Worm (Caenorhabditis elegans) whole organism, L1 larva: Measurements from ENCODE around the gene bcf-1.

Experiments used
- Y116A8C.19 ChIP-seq: sonication (generic microtip); optimal IDR thresholded peaks from 2 replicates; lab custom pipeline; 2016; ENCODE audit warnings: missing compliant biosample characterization, missing genetic modification characterization, borderline replicate concordance
- alr-1 ChIP-seq: fragments of 200-800 bp; sonication (Bioruptor generic); optimal IDR thresholded peaks from 2 replicates; lab custom pipeline; 2018; ENCODE audit warnings: borderline replicate concordance, mild to moderate bottlenecking, missing genetic modification characterization, missing compliant biosample characterization
- blmp-1 ChIP-seq: fragments of 150-350 bp; optimal IDR thresholded peaks from 2 replicates; lab custom pipeline; 2014; ENCODE audit warnings: missing biosample characterization, missing genetic modification characterization
- ceh-63 ChIP-seq: fragments of 200-800 bp; sonication (Bioruptor generic); optimal IDR thresholded peaks from 2 replicates; lab custom pipeline; 2018; ENCODE audit warnings: mild to moderate bottlenecking, missing genetic modification characterization, missing compliant biosample characterization
- ceh-8 ChIP-seq: fragments of 200-800 bp; sonication (Bioruptor generic); optimal IDR thresholded peaks from 2 replicates; lab custom pipeline; 2018; ENCODE audit warnings: mild to moderate bottlenecking, missing genetic modification characterization, moderate library complexity, missing compliant biosample characterization
- ceh-82 ChIP-seq, 3 experiments: fragments of 150-350 bp in 1 of 3; sonication (generic microtip) in 2 of 3; optimal IDR thresholded peaks; 2 replicates each; lab custom pipeline; 2014 to 2017; ENCODE audit warnings: missing biosample characterization in 3 of 3, missing genetic modification characterization in 3 of 3
- ceh-88 ChIP-seq: fragments of 200-800 bp; sonication (Bioruptor generic); IDR thresholded peaks from 2 replicates; pipeline ENCODE4 v1.3.6; 2022; ENCODE audit warnings: missing genetic modification characterization, missing compliant biosample characterization
- ceh-90 ChIP-seq: sonication (generic microtip); optimal IDR thresholded peaks from 2 replicates; lab custom pipeline; 2016; ENCODE audit warnings: missing genetic modification characterization, missing compliant biosample characterization
- ces-1 ChIP-seq: fragments of 150-350 bp; optimal IDR thresholded peaks from 2 replicates; lab custom pipeline; 2014; ENCODE audit warnings: missing biosample characterization, missing genetic modification reagents, missing genetic modification characterization
- dpl-1 ChIP-seq, 3 experiments: fragments of 150-350 bp in 2 of 3; sonication (generic microtip) in 1 of 3; optimal IDR thresholded peaks; 2 replicates each; lab custom pipeline; 2014 to 2017; ENCODE audit warnings: missing biosample characterization in 3 of 3, missing genetic modification characterization in 3 of 3, missing genetic modification reagents in 3 of 3
- efl-1 ChIP-seq, 4 experiments: fragments of 150-350 bp; optimal IDR thresholded peaks in 3 of 4; peaks in 1 of 4; 1 replicate in 1 of 4; 2 replicates in 3 of 4; lab custom pipeline; 2014; ENCODE audit warnings: missing biosample characterization in 2 of 4, missing genetic modification characterization in 2 of 4, missing genetic modification reagents in 2 of 4
- efl-3 ChIP-seq: fragments of 200-800 bp; sonication (Bioruptor generic); optimal IDR thresholded peaks from 2 replicates; lab custom pipeline; 2018; ENCODE audit warnings: mild to moderate bottlenecking, missing genetic modification characterization, missing compliant biosample characterization
- elt-2 ChIP-seq: sonication (generic microtip); optimal IDR thresholded peaks from 2 replicates; lab custom pipeline; 2016; ENCODE audit warnings: missing genetic modification characterization, mild to moderate bottlenecking, inconsistent platforms, missing compliant biosample characterization, missing genetic modification reagents
- elt-3 ChIP-seq, 6 experiments: fragments of 150-350 bp in 1 of 6; sonication (generic microtip); optimal IDR thresholded peaks; 2 replicates each; lab custom pipeline; 2017 to 2018; ENCODE audit warnings: missing biosample characterization in 6 of 6, missing genetic modification characterization in 6 of 6, inconsistent platforms in 1 of 6
- ets-5 ChIP-seq: fragments of 200-800 bp; sonication (Bioruptor generic); IDR thresholded peaks from 2 replicates; pipeline ENCODE4 v1.3.6; 2022; ENCODE audit warnings: missing genetic modification characterization, missing compliant biosample characterization
- fkh-10 ChIP-seq: sonication (generic microtip); optimal IDR thresholded peaks from 2 replicates; lab custom pipeline; 2017; ENCODE audit warnings: missing biosample characterization, missing genetic modification reagents, missing genetic modification characterization
- fkh-4 ChIP-seq: sonication (generic microtip); optimal IDR thresholded peaks from 2 replicates; lab custom pipeline; 2016; ENCODE audit warnings: missing compliant biosample characterization, missing genetic modification characterization, borderline replicate concordance
- fkh-8 ChIP-seq: sonication (generic microtip); optimal IDR thresholded peaks from 2 replicates; lab custom pipeline; 2016; ENCODE audit warnings: mild to moderate bottlenecking, missing genetic modification characterization, missing compliant biosample characterization
- grh-1 ChIP-seq: fragments of 200-800 bp; sonication (Bioruptor generic); IDR thresholded peaks from 2 replicates; pipeline ENCODE4 v1.3.6; 2022; ENCODE audit warnings: missing genetic modification reagents, missing genetic modification characterization, missing compliant biosample characterization
- hlh-4 ChIP-seq: sonication (generic microtip); optimal IDR thresholded peaks from 2 replicates; lab custom pipeline; 2016; ENCODE audit warnings: mild to moderate bottlenecking, missing genetic modification characterization, missing compliant biosample characterization
- hpl-2 ChIP-seq: fragments of 150-350 bp; optimal IDR thresholded peaks from 2 replicates; lab custom pipeline; 2014; ENCODE audit warnings: missing biosample characterization, missing genetic modification reagents, missing genetic modification characterization
- irx-1 ChIP-seq: sonication (generic microtip); optimal IDR thresholded peaks from 2 replicates; lab custom pipeline; 2016; ENCODE audit warnings: missing genetic modification characterization, missing compliant biosample characterization
- isw-1 ChIP-seq: fragments of 200-800 bp; sonication (Bioruptor generic); IDR thresholded peaks from 2 replicates; pipeline ENCODE4 v1.3.6; 2022; ENCODE audit warnings: missing genetic modification characterization, missing compliant biosample characterization
- lin-13 ChIP-seq: fragments of 150-350 bp; optimal IDR thresholded peaks from 2 replicates; lab custom pipeline; 2014; ENCODE audit warnings: missing biosample characterization, missing genetic modification reagents, missing genetic modification characterization
- lin-14 ChIP-seq: fragments of 200-800 bp; sonication (Bioruptor generic); optimal IDR thresholded peaks from 2 replicates; lab custom pipeline; 2018; ENCODE audit warnings: mild to moderate bottlenecking, missing genetic modification characterization, moderate library complexity, missing compliant biosample characterization
- lin-15B ChIP-seq: fragments of 150-350 bp; sonication (generic microtip); optimal IDR thresholded peaks from 3 replicates; lab custom pipeline; 2014; ENCODE audit warnings: missing biosample characterization, missing genetic modification characterization
- lin-35 ChIP-seq, 2 experiments: fragments of 150-350 bp; optimal IDR thresholded peaks; 2 replicates each; lab custom pipeline; 2014; ENCODE audit warnings: missing biosample characterization in 2 of 2, missing genetic modification characterization in 2 of 2, missing genetic modification reagents in 2 of 2
- lin-39 ChIP-seq: fragments of 150-350 bp; optimal IDR thresholded peaks from 2 replicates; lab custom pipeline; 2014; ENCODE audit warnings: missing biosample characterization, missing genetic modification reagents, missing genetic modification characterization
- lir-3 ChIP-seq: sonication (generic microtip); optimal IDR thresholded peaks from 2 replicates; lab custom pipeline; 2016; ENCODE audit warnings: mild to moderate bottlenecking, missing genetic modification characterization, moderate library complexity, missing compliant biosample characterization; ENCODE audit not compliant: poor library complexity
- mdl-1 ChIP-seq, 2 experiments: fragments of 150-350 bp; optimal IDR thresholded peaks; 2 replicates each; lab custom pipeline; 2014 to 2017; ENCODE audit warnings: missing biosample characterization in 2 of 2, missing genetic modification characterization in 2 of 2, inconsistent platforms in 1 of 2
- nhr-12 ChIP-seq: sonication (generic microtip); optimal IDR thresholded peaks from 2 replicates; lab custom pipeline; 2017; ENCODE audit warnings: missing biosample characterization, missing genetic modification characterization
- nhr-20 ChIP-seq: sonication (generic microtip); optimal IDR thresholded peaks from 2 replicates; lab custom pipeline; 2016; ENCODE audit warnings: mild to moderate bottlenecking, missing genetic modification characterization, missing compliant biosample characterization
- nhr-28 ChIP-seq: fragments of 150-350 bp; optimal IDR thresholded peaks from 2 replicates; lab custom pipeline; 2014; ENCODE audit warnings: missing biosample characterization, missing genetic modification characterization
- nhr-71 ChIP-seq: sonication (generic microtip); optimal IDR thresholded peaks from 2 replicates; lab custom pipeline; 2016; ENCODE audit warnings: mild to moderate bottlenecking, missing genetic modification characterization, moderate library complexity, missing compliant biosample characterization
- nhr-85 ChIP-seq: sonication (generic microtip); peaks from one replicate; lab custom pipeline; 2016; ENCODE audit warnings: missing genetic modification characterization, inconsistent platforms, missing compliant biosample characterization
- pax-3 ChIP-seq: fragments of 200-800 bp; sonication (Bioruptor generic); optimal IDR thresholded peaks from 2 replicates; lab custom pipeline; 2018; ENCODE audit warnings: mild to moderate bottlenecking, missing genetic modification characterization, moderate library complexity, missing compliant biosample characterization
- pqm-1 ChIP-seq: sonication (generic microtip); optimal IDR thresholded peaks from 3 replicates; lab custom pipeline; 2017; ENCODE audit warnings: missing biosample characterization, missing genetic modification characterization
- rnt-1 ChIP-seq: sonication (generic microtip); optimal IDR thresholded peaks from 2 replicates; lab custom pipeline; 2016; ENCODE audit warnings: mild to moderate bottlenecking, missing genetic modification characterization, moderate library complexity, missing compliant biosample characterization
- skn-1 ChIP-seq: fragments of 150-350 bp; optimal IDR thresholded peaks from 2 replicates; lab custom pipeline; 2014; ENCODE audit warnings: missing biosample characterization, missing genetic modification characterization
- tlp-1 ChIP-seq: fragments of 150-350 bp; optimal IDR thresholded peaks from 2 replicates; lab custom pipeline; 2014; ENCODE audit warnings: missing biosample characterization, missing genetic modification characterization
- unc-62 ChIP-seq: fragments of 150-350 bp; optimal IDR thresholded peaks from 2 replicates; lab custom pipeline; 2014; ENCODE audit warnings: missing biosample characterization, missing genetic modification reagents, missing genetic modification characterization
- unc-98 ChIP-seq: fragments of 200-800 bp; sonication (Bioruptor generic); IDR thresholded peaks from 2 replicates; pipeline ENCODE4 v1.3.6; 2022; ENCODE audit warnings: missing genetic modification characterization, missing compliant biosample characterization
- vab-15 ChIP-seq: sonication (generic microtip); optimal IDR thresholded peaks from 2 replicates; lab custom pipeline; 2017; ENCODE audit warnings: missing genotype, mild to moderate bottlenecking, missing genetic modification characterization, missing compliant biosample characterization
- xbp-1 ChIP-seq: sonication (generic microtip); optimal IDR thresholded peaks from 2 replicates; lab custom pipeline; 2016; ENCODE audit warnings: missing genetic modification characterization, missing compliant biosample characterization
- zag-1 ChIP-seq: fragments of 150-350 bp; optimal IDR thresholded peaks from 2 replicates; lab custom pipeline; 2014; ENCODE audit warnings: missing biosample characterization, missing genetic modification characterization
- zip-4 ChIP-seq: fragments of 200-800 bp; sonication (Bioruptor generic); optimal IDR thresholded peaks from 2 replicates; lab custom pipeline; 2018; ENCODE audit warnings: mild to moderate bottlenecking, missing genetic modification characterization, moderate library complexity, missing compliant biosample characterization
- ztf-11 ChIP-seq, 2 experiments: sonication (generic microtip); optimal IDR thresholded peaks; 2 replicates each; lab custom pipeline; 2016 to 2017; ENCODE audit warnings: missing genetic modification characterization in 2 of 2, missing biosample characterization in 1 of 2, missing compliant biosample characterization in 1 of 2

Gene bcf-1

ce11 chrV:6414469-6414868 is 5.9 kb upstream of the bcf-1 start:
- TF ChIP-seq alr-1 (tag; lab: Kevin White, UChicago) (no peak), efl-1 (optimal IDR thresholded peaks at IDR 0.05; lab: Kevin White, UChicago) (no peak), efl-1 (GFP tag; optimal IDR thresholded peaks at IDR 0.05 in 1 of 2; lab: Kevin White, UChicago) (peak in 1 of 2 experiments; percentile 11), elt-2 (tag; lab: Kevin White, UChicago) (peak; percentile 51)

ce11 chrV:6413057-6413456 is 4.5 kb upstream of the bcf-1 start:
- TF ChIP-seq isw-1 (GFP tag; lab: Robert Waterston, UW): no peak
- peak in 1 of 2 experiments; percentile 5 for TF ChIP-seq lin-35 (GFP tag; optimal IDR thresholded peaks at IDR 0.05; lab: Kevin White, UChicago)
- TF ChIP-seq ces-1: no peak
- peak; percentile 96 for TF ChIP-seq elt-2 (tag; lab: Kevin White, UChicago)

- TF ChIP-seq skn-1: no peak
- no peak for TF ChIP-seq elt-3 (tag; optimal IDR thresholded peaks at IDR 0.05; lab: Kevin White, UChicago)
- TF ChIP-seq pqm-1 (tag; lab: Kevin White, UChicago): no peak
- TF ChIP-seq lin-13 (GFP tag; lab: Kevin White, UChicago): no peak
- no peak for TF ChIP-seq hlh-4 (tag; lab: Kevin White, UChicago)
- TF ChIP-seq zag-1: no peak
- no peak for TF ChIP-seq efl-3 (GFP tag; lab: Kevin White, UChicago)
- TF ChIP-seq elt-2 (tag; lab: Kevin White, UChicago): peak; percentile 95
- no peak for TF ChIP-seq ztf-11 (tag; optimal IDR thresholded peaks at IDR 0.05; lab: Kevin White, UChicago)
- TF ChIP-seq fkh-10: no peak
- TF ChIP-seq nhr-12 (tag; lab: Kevin White, UChicago): no peak
- TF ChIP-seq ceh-88 (GFP tag; lab: Robert Waterston, UW): no peak
- no peak for TF ChIP-seq blmp-1 (tag; lab: Kevin White, UChicago)
- no peak for TF ChIP-seq ceh-63 (GFP tag; lab: Kevin White, UChicago)
- TF ChIP-seq efl-1 (optimal IDR thresholded peaks at IDR 0.05; lab: Kevin White, UChicago): no peak
- peak in 1 of 2 experiments; percentile 37 for TF ChIP-seq efl-1 (GFP tag; optimal IDR thresholded peaks at IDR 0.05 in 1 of 2; lab: Kevin White, UChicago)
- no peak for TF ChIP-seq zip-4 (GFP tag; lab: Kevin White, UChicago)
- TF ChIP-seq vab-15 (tag; lab: Kevin White, UChicago): no peak
- TF ChIP-seq lin-14 (GFP tag; lab: Kevin White, UChicago): peak; percentile 8
- no peak for TF ChIP-seq grh-1 (GFP tag; lab: Robert Waterston, UW)
- TF ChIP-seq hpl-2 (GFP tag; lab: Kevin White, UChicago): no peak
- TF ChIP-seq ceh-8: no peak
- TF ChIP-seq pax-3: no peak
- no peak for TF ChIP-seq rnt-1 (tag; lab: Kevin White, UChicago)
- TF ChIP-seq ces-1: no peak
- peak in 1 of 2 experiments; percentile 14 for TF ChIP-seq lin-35 (GFP tag; optimal IDR thresholded peaks at IDR 0.05; lab: Kevin White, UChicago)
- no peak for TF ChIP-seq lin-39 (tag; lab: Kevin White, UChicago)
- peak in 1 of 2 experiments; percentile 8 for TF ChIP-seq mdl-1 (tag; optimal IDR thresholded peaks at IDR 0.05; lab: Kevin White, UChicago)
- no peak for TF ChIP-seq unc-62 (GFP tag; lab: Kevin White, UChicago)
- TF ChIP-seq unc-98 (GFP tag; lab: Robert Waterston, UW): no peak
- TF ChIP-seq nhr-71 (tag; lab: Kevin White, UChicago): peak; percentile 21
- no peak for TF ChIP-seq ets-5 (GFP tag; lab: Robert Waterston, UW)
- no peak for TF ChIP-seq irx-1 (tag; lab: Kevin White, UChicago)
- TF ChIP-seq nhr-20: peak; percentile 50
- no peak for TF ChIP-seq ceh-82 (tag; optimal IDR thresholded peaks at IDR 0.05; lab: Kevin White, UChicago)
- no peak for TF ChIP-seq lin-15B (tag; lab: Kevin White, UChicago)
- TF ChIP-seq nhr-85 (tag; lab: Kevin White, UChicago): no peak
- TF ChIP-seq ceh-90: no peak
- TF ChIP-seq tlp-1 (tag; lab: Kevin White, UChicago): peak; percentile 10
- no peak for TF ChIP-seq Y116A8C.19 (tag; lab: Kevin White, UChicago)
- TF ChIP-seq nhr-28 (tag; lab: Kevin White, UChicago): no peak
- TF ChIP-seq xbp-1: no peak
- no peak for TF ChIP-seq lir-3 (tag; lab: Kevin White, UChicago)
- no peak for TF ChIP-seq fkh-4 (tag; lab: Kevin White, UChicago)
- TF ChIP-seq fkh-8 (tag; lab: Kevin White, UChicago): no peak
- TF ChIP-seq dpl-1 (GFP tag; optimal IDR thresholded peaks at IDR 0.05; lab: Kevin White, UChicago): no peak
Measured at ce11 chrV:6411161-6411560, 2.6 kb upstream of the bcf-1 start.
